Worm (Caenorhabditis elegans): ENCODE measurements around the gene lgc-53.
A peak's percentile ranks its signal among the peaks of the same experiment; 100 is the strongest.

Gene lgc-53

ce11 chrX:16681910-16682493 lies 29.5 kb upstream of the lgc-53 start (continued):
- TF ChIP-seq unc-62 (GFP tag; optimal IDR thresholded peaks at IDR 0.05), result peak; percentile 78
- peak; percentile 61 for TF ChIP-seq F52B5.7 (tag; optimal IDR thresholded peaks at IDR 0.05)
- no peak for TF ChIP-seq hlh-12 (tag; optimal IDR thresholded peaks at IDR 0.05)
- peak; percentile 92 for TF ChIP-seq let-526 (GFP tag; IDR thresholded peaks at IDR 0.05)
- no peak for TF ChIP-seq B0019.2 (GFP tag; conservative IDR thresholded peaks at IDR 0.05)
- TF ChIP-seq F49E8.2 (tag; optimal IDR thresholded peaks at IDR 0.05; ENCODE audit: insufficient read depth), result peak; percentile 16
- peak; percentile 79; the same call in 1 of the 2 replicates for TF ChIP-seq lag-1 (GFP tag; IDR thresholded peaks at IDR 0.05)
- TF ChIP-seq attf-6 (GFP tag; IDR thresholded peaks at IDR 0.05), result no peak
- TF ChIP-seq snpc-4 (GFP tag; optimal IDR thresholded peaks at IDR 0.05), result no peak
- peak; percentile 58 to 89 (median 86) for TF ChIP-seq snpc-4 (tag; optimal IDR thresholded peaks at IDR 0.05)
- peak; percentile 26 for TF ChIP-seq F10E7.11 (tag; optimal IDR thresholded peaks at IDR 0.05)
- peak; percentile 80 for TF ChIP-seq tbp1 (GFP tag; optimal IDR thresholded peaks at IDR 0.05)
- TF ChIP-seq ama-1 (optimal IDR thresholded peaks at IDR 0.05), result no peak
- peak in 1 of 2 experiments; percentile 71 for TF ChIP-seq ama-1 (GFP tag; optimal IDR thresholded peaks at IDR 0.05)
- peak; percentile 94 for TF ChIP-seq somi-1 (GFP tag; optimal IDR thresholded peaks at IDR 0.05)
- TF ChIP-seq bed-2 (GFP tag; IDR thresholded peaks at IDR 0.05), result no peak
- no peak for TF ChIP-seq F33H1.4 (GFP tag; IDR thresholded peaks at IDR 0.05)
- no peak for TF ChIP-seq sptf-2 (GFP tag; optimal IDR thresholded peaks at IDR 0.05)
- peak; percentile 80 for TF ChIP-seq ztf-22 (GFP tag; optimal IDR thresholded peaks at IDR 0.05)
- TF ChIP-seq Y67H2A.10 (GFP tag; conservative IDR thresholded peaks at IDR 0.05), result peak; percentile 51; the same call in 1 of the 2 replicates
- TF ChIP-seq ztf-28 (GFP tag; IDR thresholded peaks at IDR 0.05), result no peak
- no peak for TF ChIP-seq snpc-1.3 (tag; optimal IDR thresholded peaks at IDR 0.05; ENCODE audit: insufficient read depth)
- TF ChIP-seq C17E4.6 (GFP tag; IDR thresholded peaks at IDR 0.05), result peak; percentile 60; the same call in 1 of the 2 replicates
- TF ChIP-seq T26A5.8 (tag; optimal IDR thresholded peaks at IDR 0.05), result no peak
- TF ChIP-seq mel-28 (tag; optimal IDR thresholded peaks at IDR 0.05; ENCODE audit: borderline replicate concordance), result no peak
- TF ChIP-seq die-1 (tag; optimal IDR thresholded peaks at IDR 0.05), result peak; percentile 71
- TF ChIP-seq Y79H2A.3 (GFP tag; conservative IDR thresholded peaks at IDR 0.05), result no peak
- TF ChIP-seq xnd-1 (tag; optimal IDR thresholded peaks at IDR 0.05), result no peak
- no peak for TF ChIP-seq F55B11.4 (tag; optimal IDR thresholded peaks at IDR 0.05; ENCODE audit: borderline replicate concordance, insufficient read depth)
- peak; percentile 35 for TF ChIP-seq zim-3 (tag; optimal IDR thresholded peaks at IDR 0.05)
- TF ChIP-seq ztf-3 (GFP tag; optimal IDR thresholded peaks at IDR 0.05), result peak; percentile 84
- no peak for TF ChIP-seq lsy-27 (tag; optimal IDR thresholded peaks at IDR 0.05; ENCODE audit: borderline replicate concordance, insufficient read depth)
- TF ChIP-seq attf-5 (GFP tag; optimal IDR thresholded peaks at IDR 0.05), result no peak
- TF ChIP-seq lir-1 (GFP tag; conservative IDR thresholded peaks at IDR 0.05), result peak; percentile 92
- TF ChIP-seq egrh-3 (GFP tag; IDR thresholded peaks at IDR 0.05), result peak; percentile 16; the same call in 1 of the 2 replicates
- TF ChIP-seq F57A8.1 (GFP tag; optimal IDR thresholded peaks at IDR 0.05), result peak; percentile 66
- TF ChIP-seq rcor-1 (GFP tag; IDR thresholded peaks at IDR 0.05), result peak; percentile 96
- no peak for TF ChIP-seq ceh-91 (GFP tag; IDR thresholded peaks at IDR 0.05)
- TF ChIP-seq ztf-25 (GFP tag; IDR thresholded peaks at IDR 0.05), result 0 out of 2 replicates have a peak, but pooled peaks have one; percentile 10
- peak; percentile 6 for TF ChIP-seq dpl-1 (GFP tag; optimal IDR thresholded peaks at IDR 0.05)
- TF ChIP-seq zfh-2 (GFP tag; conservative IDR thresholded peaks at IDR 0.05), result 0 out of 2 replicates have a peak, but pooled peaks have one; percentile 37
- TF ChIP-seq him-1 (tag; optimal IDR thresholded peaks at IDR 0.05), result no peak
- peak; percentile 63 for TF ChIP-seq attf-3 (GFP tag; conservative IDR thresholded peaks at IDR 0.05)
- TF ChIP-seq nhr-27 (tag; optimal IDR thresholded peaks at IDR 0.05), result peak; percentile 55
- peak; percentile 97 for TF ChIP-seq tlf-1 (GFP tag; optimal IDR thresholded peaks at IDR 0.05)
- TF ChIP-seq atf-7 (tag; optimal IDR thresholded peaks at IDR 0.05), result peak; percentile 97
- peak; percentile 87 for TF ChIP-seq hmg-1.2 (GFP tag; IDR thresholded peaks at IDR 0.05)
- peak; percentile 85 for TF ChIP-seq mcd-1 (GFP tag; IDR thresholded peaks at IDR 0.05)

Data from whole organism, young adult.